Worm (Caenorhabditis elegans) whole organism, L1 larva: ENCODE measurements around the gene spl-3.
"Not testable (repeated sequence)": the region's sequence is repeated elsewhere in the genome, so short reads cannot be mapped to it uniquely, and the experiment has no call there.

Experiments
- F16B12.6 ChIP-seq: fragments of 150-350 bp; optimal IDR thresholded peaks from 2 replicates; lab custom pipeline; 2014; ENCODE audit warnings: missing biosample characterization, missing genetic modification characterization
- alr-1 ChIP-seq: fragments of 200-800 bp; sonication (Bioruptor generic); optimal IDR thresholded peaks from 2 replicates; lab custom pipeline; 2018; ENCODE audit warnings: borderline replicate concordance, mild to moderate bottlenecking, missing genetic modification characterization, missing compliant biosample characterization
- ama-1 ChIP-seq: fragments of 150-350 bp; optimal IDR thresholded peaks from 2 replicates; lab custom pipeline; 2014
- ceh-82 ChIP-seq, 3 experiments: fragments of 150-350 bp in 1 of 3; sonication (generic microtip) in 2 of 3; optimal IDR thresholded peaks; 2 replicates each; lab custom pipeline; 2014 to 2017; ENCODE audit warnings: missing biosample characterization in 3 of 3, missing genetic modification characterization in 3 of 3
- fos-1 ChIP-seq: fragments of 150-350 bp; optimal IDR thresholded peaks from 2 replicates; lab custom pipeline; 2014; ENCODE audit warnings: missing biosample characterization, missing genetic modification characterization
- hlh-17 ChIP-seq: fragments of 200-800 bp; sonication (Bioruptor generic); optimal IDR thresholded peaks from 2 replicates; lab custom pipeline; 2018; ENCODE audit warnings: missing genetic modification characterization, mild to moderate bottlenecking, missing compliant biosample characterization, moderate library complexity, borderline replicate concordance
- isw-1 ChIP-seq: fragments of 200-800 bp; sonication (Bioruptor generic); IDR thresholded peaks from 2 replicates; pipeline ENCODE4 v1.3.6; 2022; ENCODE audit warnings: missing genetic modification characterization, missing compliant biosample characterization
- lin-39 ChIP-seq: fragments of 150-350 bp; optimal IDR thresholded peaks from 2 replicates; lab custom pipeline; 2014; ENCODE audit warnings: missing biosample characterization, missing genetic modification reagents, missing genetic modification characterization
- mdl-1 ChIP-seq, 2 experiments: fragments of 150-350 bp; optimal IDR thresholded peaks; 2 replicates each; lab custom pipeline; 2014 to 2017; ENCODE audit warnings: missing biosample characterization in 2 of 2, missing genetic modification characterization in 2 of 2, inconsistent platforms in 1 of 2
- nhr-76 ChIP-seq: sonication (generic microtip); optimal IDR thresholded peaks from 2 replicates; lab custom pipeline; 2017; ENCODE audit warnings: missing biosample characterization, missing genetic modification characterization
- nhr-77 ChIP-seq: fragments of 150-350 bp; optimal IDR thresholded peaks from 2 replicates; lab custom pipeline; 2014; ENCODE audit warnings: missing biosample characterization, missing genetic modification characterization
- pqm-1 ChIP-seq: sonication (generic microtip); optimal IDR thresholded peaks from 3 replicates; lab custom pipeline; 2017; ENCODE audit warnings: missing biosample characterization, missing genetic modification characterization
- snu-23 ChIP-seq: sonication (generic microtip); optimal IDR thresholded peaks from 2 replicates; lab custom pipeline; 2016; ENCODE audit warnings: missing genetic modification characterization, missing compliant biosample characterization
- unc-62 ChIP-seq: fragments of 150-350 bp; optimal IDR thresholded peaks from 2 replicates; lab custom pipeline; 2014; ENCODE audit warnings: missing biosample characterization, missing genetic modification reagents, missing genetic modification characterization

DNA sequence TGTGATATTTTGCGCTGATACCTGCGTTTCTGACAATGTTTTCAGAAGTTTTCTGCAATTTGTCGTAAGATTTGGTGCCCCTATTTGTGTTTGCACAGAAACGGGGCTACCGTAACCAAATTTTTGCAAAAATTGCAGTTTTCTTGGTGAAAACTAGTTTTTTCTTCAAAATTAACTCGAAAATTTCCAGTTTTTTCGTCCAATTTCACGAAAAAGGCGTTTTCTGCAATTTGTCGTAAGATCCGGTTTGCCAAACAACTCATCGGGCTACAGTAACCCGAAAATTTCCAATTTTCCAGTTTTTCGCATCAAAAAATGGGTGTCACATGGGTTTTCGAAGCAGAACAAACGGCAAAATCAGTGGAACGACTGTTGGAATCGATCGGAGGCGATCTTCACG, 5.4 kb upstream of the spl-3 start, which contains the start of gene mdt-20:
- not testable (repeated sequence) for TF ChIP-seq snu-23 (GFP tag; lab: Kevin White, UChicago); unc-62; F16B12.6 (tag; lab: Kevin White, UChicago); ceh-82 (tag; optimal IDR thresholded peaks at IDR 0.05; lab: Kevin White, UChicago); nhr-76 (tag; lab: Kevin White, UChicago); alr-1; fos-1 (tag; lab: Kevin White, UChicago); pqm-1 (tag; lab: Kevin White, UChicago); isw-1 (GFP tag; lab: Robert Waterston, UW); hlh-17 (GFP tag; lab: Kevin White, UChicago); ama-1 (lab: Kevin White, UChicago); nhr-77 (tag; lab: Kevin White, UChicago); mdl-1 (tag; optimal IDR thresholded peaks at IDR 0.05; lab: Kevin White, UChicago); lin-39
